Worm (Caenorhabditis elegans): ENCODE results near the gene oac-11.

- TF ChIP-seq Y48G9A.11 (GFP tag; IDR thresholded peaks at IDR 0.05) (no peak), attf-4 (tag; optimal IDR thresholded peaks at IDR 0.05) (no peak), madf-5 (GFP tag; IDR thresholded peaks at IDR 0.05) (no peak), dve-1 (tag; optimal IDR thresholded peaks at IDR 0.05; ENCODE audit: insufficient read depth) (peak; percentile 49), Y75B8A.6 (GFP tag; IDR thresholded peaks at IDR 0.05) (no peak), lin-15B (tag; optimal IDR thresholded peaks at IDR 0.05) (no peak), nhr-11 (tag; optimal IDR thresholded peaks at IDR 0.05) (no peak), ama-1 (optimal IDR thresholded peaks at IDR 0.05) (no peak), ceh-82 (tag; optimal IDR thresholded peaks at IDR 0.05) (no peak), nhr-76 (tag; optimal IDR thresholded peaks at IDR 0.05) (no peak), nhr-41 (GFP tag; IDR thresholded peaks at IDR 0.05) (no peak)
Measured at ce11 chrII:3815445-3816208, 45.1 kb downstream of the oac-11 start.
